Fruit fly (Drosophila melanogaster) whole organism, embryonic: ENCODE results near the gene BCAS2.

Experiments
- CG1024 ChIP-seq: fragments of 200-800 bp; sonication (Bioruptor generic); IDR thresholded peaks from 2 replicates; pipeline ENCODE4 v1.3.6; 2022; ENCODE audit warnings: missing biosample characterization, missing genetic modification characterization
- CG12155 ChIP-seq: fragments of 200-800 bp; sonication (Bioruptor generic); optimal IDR thresholded peaks from 3 replicates; lab custom pipeline; 2016; ENCODE audit warnings: missing biosample characterization, missing genetic modification characterization
- CG12391 ChIP-seq: fragments of 200-800 bp; sonication (Bioruptor generic); optimal IDR thresholded peaks from 3 replicates; lab custom pipeline; 2018; ENCODE audit warnings: missing biosample characterization, mild to moderate bottlenecking, missing genetic modification characterization, moderate library complexity
- CG13123 ChIP-seq: fragments of 200-800 bp; sonication (Bioruptor generic); optimal IDR thresholded peaks from 2 replicates; lab custom pipeline; 2016; ENCODE audit warnings: missing biosample characterization, missing genetic modification characterization
- CG13894 ChIP-seq: fragments of 200-800 bp; sonication (Bioruptor generic); optimal IDR thresholded peaks from 3 replicates; lab custom pipeline; 2018; ENCODE audit warnings: missing biosample characterization, mild to moderate bottlenecking, missing genetic modification characterization, moderate library complexity
- CG14014 ChIP-seq: fragments of 200-800 bp; sonication (Bioruptor generic); IDR thresholded peaks from 2 replicates; pipeline ENCODE4 v1.3.6; 2022; ENCODE audit warnings: missing biosample characterization, missing genetic modification characterization
- CG15696 ChIP-seq: fragments of 200-800 bp; sonication (Bioruptor generic); optimal IDR thresholded peaks from 2 replicates; lab custom pipeline; 2019; ENCODE audit warnings: missing biosample characterization, mild to moderate bottlenecking, missing genetic modification characterization, moderate library complexity
- CG17328 ChIP-seq: fragments of 200-800 bp; sonication (Bioruptor generic); IDR thresholded peaks from 2 replicates; pipeline ENCODE4 v1.3.6; 2022; ENCODE audit warnings: missing biosample characterization, missing genetic modification characterization
- CG18764 ChIP-seq: fragments of 200-800 bp; sonication (Bioruptor generic); optimal IDR thresholded peaks from 3 replicates; lab custom pipeline; 2016; ENCODE audit warnings: missing biosample characterization, missing genetic modification characterization
- CG2129 ChIP-seq: fragments of 200-800 bp; sonication (Bioruptor generic); IDR thresholded peaks from 2 replicates; pipeline ENCODE4 v1.3.6; 2022; ENCODE audit warnings: missing biosample characterization, missing genetic modification characterization; ENCODE audit not compliant: partially characterized antibody
- CG43689 ChIP-seq: fragments of 200-800 bp; sonication (Bioruptor generic); IDR thresholded peaks from 2 replicates; pipeline ENCODE4 v1.3.6; 2022; ENCODE audit warnings: missing biosample characterization, missing genetic modification characterization
- CG5245 ChIP-seq: fragments of 200-800 bp; sonication (Bioruptor generic); optimal IDR thresholded peaks from 3 replicates; lab custom pipeline; 2016; ENCODE audit warnings: missing biosample characterization, missing genetic modification characterization
- CG7372 ChIP-seq: fragments of 200-800 bp; sonication (Bioruptor generic); IDR thresholded peaks from 2 replicates; pipeline ENCODE4 v1.3.6; 2022; ENCODE audit warnings: missing biosample characterization, missing genetic modification characterization
- CG8089 ChIP-seq: fragments of 200-800 bp; sonication (Bioruptor generic); optimal IDR thresholded peaks from 3 replicates; lab custom pipeline; 2016; ENCODE audit warnings: missing biosample characterization, missing genetic modification characterization
- CG9876 ChIP-seq: fragments of 200-800 bp; sonication (Bioruptor generic); optimal IDR thresholded peaks from 2 replicates; lab custom pipeline; 2016; ENCODE audit warnings: missing biosample characterization, missing genetic modification characterization
- Dip2 ChIP-seq: fragments of 200-800 bp; sonication (Bioruptor generic); IDR thresholded peaks from 2 replicates; pipeline ENCODE4 v1.3.6; 2022; ENCODE audit warnings: missing biosample characterization, missing genetic modification characterization
- Dref ChIP-seq: fragments of 200-800 bp; sonication (Bioruptor generic); IDR thresholded peaks from 2 replicates; pipeline ENCODE4 v1.3.6; 2022; ENCODE audit warnings: missing biosample characterization, missing genetic modification characterization
- GATAe ChIP-seq: fragments of 200-800 bp; sonication (Bioruptor generic); conservative IDR thresholded peaks from 2 replicates; pipeline ENCODE4 v1.3.6; 2022; ENCODE audit warnings: missing biosample characterization, missing genetic modification characterization
- Hand ChIP-seq: fragments of 200-800 bp; sonication (Bioruptor generic); optimal IDR thresholded peaks from 2 replicates; lab custom pipeline; 2017; ENCODE audit warnings: mild to moderate bottlenecking, missing biosample characterization, missing genetic modification reagents, missing genetic modification characterization
- HmgD ChIP-seq: fragments of 200-800 bp; sonication (Bioruptor generic); optimal IDR thresholded peaks from 3 replicates; lab custom pipeline; 2016; ENCODE audit warnings: missing biosample characterization, missing genetic modification characterization
- Hsf ChIP-seq: fragments of 200-800 bp; sonication (Bioruptor generic); optimal IDR thresholded peaks from 3 replicates; lab custom pipeline; 2016; ENCODE audit warnings: missing biosample characterization, missing genetic modification characterization
- Med ChIP-seq: fragments of 200-800 bp; sonication (Bioruptor generic); peaks from one replicate; lab custom pipeline; 2016; ENCODE audit warnings: missing biosample characterization, missing genetic modification characterization, mild to moderate bottlenecking, inconsistent platforms, moderate library complexity
- Neu2 ChIP-seq: fragments of 200-800 bp; sonication (Bioruptor generic); optimal IDR thresholded peaks from 3 replicates; lab custom pipeline; 2016; ENCODE audit warnings: missing biosample characterization, missing genetic modification characterization, borderline replicate concordance
- Nf-YB ChIP-seq: fragments of 200-800 bp; sonication (Bioruptor generic); optimal IDR thresholded peaks from 3 replicates; lab custom pipeline; 2019; ENCODE audit warnings: missing biosample characterization, mild to moderate bottlenecking, missing genetic modification characterization, moderate library complexity
- Nf-YC ChIP-seq: fragments of 200-800 bp; optimal IDR thresholded peaks from 3 replicates; lab custom pipeline; 2019; ENCODE audit warnings: missing biosample characterization, mild to moderate bottlenecking, missing genetic modification characterization, moderate library complexity
- Xbp1 ChIP-seq: fragments of 200-800 bp; sonication (Bioruptor generic); optimal IDR thresholded peaks from 3 replicates; lab custom pipeline; 2016; ENCODE audit warnings: missing biosample characterization, mild to moderate bottlenecking, missing genetic modification characterization
- abd-A ChIP-seq: fragments of 200-800 bp; sonication (Bioruptor generic); optimal IDR thresholded peaks from 3 replicates; lab custom pipeline; 2019; ENCODE audit warnings: missing biosample characterization, mild to moderate bottlenecking, missing genetic modification characterization, moderate library complexity
- amos ChIP-seq: fragments of 200-800 bp; sonication (Bioruptor generic); IDR thresholded peaks from 2 replicates; pipeline ENCODE4 v1.3.6; 2022; ENCODE audit warnings: missing biosample characterization, missing genetic modification characterization; ENCODE audit not compliant: partially characterized antibody
- ap ChIP-seq: fragments of 200-800 bp; sonication (Bioruptor generic); IDR thresholded peaks from 2 replicates; pipeline ENCODE4 v1.3.6; 2022; ENCODE audit warnings: missing biosample characterization, missing genetic modification characterization
- cad ChIP-seq: fragments of >200 bp; optimal IDR thresholded peaks from 2 replicates; lab custom pipeline; 2017; ENCODE audit warnings: missing biosample characterization, missing genetic modification characterization
- chm ChIP-seq: fragments of 200-800 bp; sonication (Bioruptor generic); IDR thresholded peaks from 2 replicates; pipeline ENCODE4 v1.3.6; 2022; ENCODE audit warnings: missing biosample characterization, missing genetic modification characterization
- esg ChIP-seq: fragments of 200-800 bp; sonication (Bioruptor generic); conservative IDR thresholded peaks from 2 replicates; pipeline ENCODE4 v1.3.6; 2022; ENCODE audit warnings: missing biosample characterization, missing genetic modification characterization
- ewg ChIP-seq: fragments of 200-800 bp; sonication (Bioruptor generic); optimal IDR thresholded peaks from 3 replicates; lab custom pipeline; 2017; ENCODE audit warnings: mild to moderate bottlenecking, missing biosample characterization, missing genetic modification reagents, missing genetic modification characterization
- fd102C ChIP-seq: fragments of 200-800 bp; sonication (Bioruptor generic); optimal IDR thresholded peaks from 2 replicates; lab custom pipeline; 2018; ENCODE audit warnings: missing biosample characterization, mild to moderate bottlenecking, missing genetic modification characterization, moderate library complexity
- fd3F ChIP-seq: fragments of 200-800 bp; sonication (Bioruptor generic); optimal IDR thresholded peaks from 2 replicates; lab custom pipeline; 2018; ENCODE audit warnings: missing biosample characterization, mild to moderate bottlenecking, missing genetic modification characterization, moderate library complexity
- fd64A ChIP-seq: fragments of 200-800 bp; sonication (Bioruptor generic); optimal IDR thresholded peaks from 3 replicates; lab custom pipeline; 2018; ENCODE audit warnings: missing biosample characterization, mild to moderate bottlenecking, missing genetic modification characterization
- gro ChIP-seq: fragments of 200-800 bp; sonication (Bioruptor generic); optimal IDR thresholded peaks from 2 replicates; lab custom pipeline; 2016; ENCODE audit warnings: missing biosample characterization, missing genetic modification characterization
- gt ChIP-seq: fragments of 200-800 bp; sonication (Bioruptor generic); IDR thresholded peaks from 2 replicates; pipeline ENCODE4 v1.3.6; 2022; ENCODE audit warnings: missing biosample characterization, missing genetic modification characterization
- ham ChIP-seq: fragments of 200-800 bp; sonication (Bioruptor generic); IDR thresholded peaks from 2 replicates; pipeline ENCODE4 v1.3.6; 2022; ENCODE audit warnings: missing biosample characterization, missing genetic modification characterization
- inv ChIP-seq: fragments of 200-800 bp; sonication (Bioruptor generic); IDR thresholded peaks from 2 replicates; pipeline ENCODE4 v1.3.6; 2022; ENCODE audit warnings: missing biosample characterization, missing genetic modification characterization; ENCODE audit not compliant: partially characterized antibody
- jing ChIP-seq: fragments of 200-800 bp; sonication (Bioruptor generic); optimal IDR thresholded peaks from 2 replicates; lab custom pipeline; 2018; ENCODE audit warnings: missing biosample characterization, mild to moderate bottlenecking, missing genetic modification characterization
- luna ChIP-seq: fragments of 200-800 bp; sonication (Bioruptor generic); optimal IDR thresholded peaks from 2 replicates; lab custom pipeline; 2016; ENCODE audit warnings: missing biosample characterization, missing genetic modification characterization
- pan ChIP-seq, 4 experiments: fragments of >200 bp in 3 of 4; fragments of 200-800 bp in 1 of 4; sonication (Bioruptor generic) in 1 of 4; optimal IDR thresholded peaks in 3 of 4; IDR thresholded peaks in 1 of 4; 2 replicates each; pipeline versions ENCODE4 v1.3.6 to Lab custom; 2017 to 2022; ENCODE audit warnings: missing biosample characterization in 2 of 4, missing genetic modification characterization in 2 of 4, mixed read lengths in 1 of 4
- peb ChIP-seq: fragments of 200-800 bp; sonication (Bioruptor generic); IDR thresholded peaks from 2 replicates; pipeline ENCODE4 v1.3.6; 2022; ENCODE audit warnings: missing biosample characterization, missing genetic modification characterization
- sc ChIP-seq, 3 experiments: fragments of >200 bp in 2 of 3; fragments of 200-800 bp in 1 of 3; sonication (Bioruptor generic) in 1 of 3; optimal IDR thresholded peaks; 2 replicates in 2 of 3; 3 replicates in 1 of 3; lab custom pipeline; 2017; ENCODE audit warnings: mild to moderate bottlenecking in 1 of 3, missing biosample characterization in 1 of 3, missing genetic modification characterization in 1 of 3, missing genetic modification reagents in 1 of 3
- sens ChIP-seq: fragments of 200-800 bp; sonication (Bioruptor generic); peaks from one replicate; lab custom pipeline; 2016; ENCODE audit warnings: missing biosample characterization, missing genetic modification characterization
- sug ChIP-seq: fragments of 200-800 bp; optimal IDR thresholded peaks from 2 replicates; lab custom pipeline; 2019; ENCODE audit warnings: missing biosample characterization, mild to moderate bottlenecking, missing genetic modification characterization, moderate library complexity
- twi ChIP-seq: fragments of 200-800 bp; optimal IDR thresholded peaks from 2 replicates; lab custom pipeline; 2019; ENCODE audit warnings: missing biosample characterization, mild to moderate bottlenecking, missing genetic modification characterization, moderate library complexity
- tx ChIP-seq: fragments of 200-800 bp; sonication (Bioruptor generic); optimal IDR thresholded peaks from 2 replicates; lab custom pipeline; 2016; ENCODE audit warnings: missing biosample characterization, missing genetic modification characterization
- usp ChIP-seq: fragments of >200 bp; optimal IDR thresholded peaks from 2 replicates; lab custom pipeline; 2017; ENCODE audit warnings: missing biosample characterization, missing genetic modification characterization
- yki ChIP-seq: fragments of >200 bp; optimal IDR thresholded peaks from 3 replicates; lab custom pipeline; 2018

Gene BCAS2

DNA sequence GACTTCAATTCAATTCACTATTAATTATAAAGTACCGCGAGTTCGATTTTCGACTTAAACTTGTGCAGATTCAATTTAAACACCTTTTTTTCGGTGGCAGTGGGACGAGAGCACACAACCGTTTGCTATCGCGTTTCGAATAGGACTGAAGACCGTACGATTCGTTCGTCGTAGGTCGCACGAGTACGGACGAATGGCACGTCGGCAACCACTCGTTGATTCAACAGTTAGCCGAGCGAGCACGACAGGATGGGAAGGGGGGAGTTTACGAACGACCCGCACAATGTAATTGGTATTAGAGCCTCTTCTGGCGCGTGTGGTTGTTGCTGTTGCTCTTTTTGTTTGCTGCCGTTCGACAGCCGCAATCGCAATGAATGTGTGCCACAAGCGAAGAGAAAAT lies 16.5 kb downstream of the BCAS2 start, which contains the start of gene CG34353 (continued):
- TF ChIP-seq Hsf (GFP tag; lab: Kevin White, UChicago), result no peak
- peak; percentile 63 for TF ChIP-seq Nf-YB (GFP tag; lab: Kevin White, UChicago)
- peak; percentile 64 for TF ChIP-seq chm (GFP tag; lab: Robert Waterston, UW)
- no peak for TF ChIP-seq Dip2 (GFP tag; lab: Robert Waterston, UW)
- no peak for TF ChIP-seq CG7372
- TF ChIP-seq CG8089 (GFP tag; lab: Kevin White, UChicago), result peak; percentile 0
- peak; percentile 4 for TF ChIP-seq CG12391
- TF ChIP-seq amos (GFP tag; lab: Robert Waterston, UW), result peak; percentile 28; the same call in 1 of the 2 replicates
- TF ChIP-seq Hand (GFP tag; lab: Kevin White, UChicago), result no peak
- TF ChIP-seq CG15696, result no peak
- no peak for TF ChIP-seq Neu2 (GFP tag; lab: Kevin White, UChicago)
- TF ChIP-seq sens (GFP tag; lab: Kevin White, UChicago), result peak; percentile 83
- TF ChIP-seq twi (tag; lab: Kevin White, UChicago), result no peak
- peak; percentile 73 for TF ChIP-seq Nf-YC (tag; lab: Kevin White, UChicago)
- peak; percentile 34 for TF ChIP-seq gro
- 0 out of 2 replicates have a peak, but pooled peaks have one; percentile 15 for TF ChIP-seq CG14014 (GFP tag; lab: Robert Waterston, UW)
- no peak for TF ChIP-seq CG9876 (GFP tag; lab: Kevin White, UChicago)
- TF ChIP-seq CG13894, result peak; percentile 14
- TF ChIP-seq jing (GFP tag; lab: Kevin White, UChicago), result peak; percentile 80
- TF ChIP-seq CG2129 (GFP tag; lab: Robert Waterston, UW), result no peak
- TF ChIP-seq CG13123 (GFP tag; lab: Kevin White, UChicago), result no peak
- no peak for TF ChIP-seq luna (GFP tag; lab: Kevin White, UChicago)
- no peak for TF ChIP-seq HmgD (GFP tag; lab: Kevin White, UChicago)
- 0 out of 2 replicates have a peak, but pooled peaks have one; percentile 27 for TF ChIP-seq CG17328
- TF ChIP-seq CG5245, result no peak
- no peak for TF ChIP-seq sc (optimal IDR thresholded peaks at IDR 0.05; lab: Kevin White, UChicago)
- no peak for TF ChIP-seq sc (GFP tag; optimal IDR thresholded peaks at IDR 0.05; lab: Kevin White, UChicago)
- TF ChIP-seq peb (GFP tag; lab: Robert Waterston, UW), result no peak
- TF ChIP-seq gt (GFP tag; lab: Robert Waterston, UW), result no peak
- TF ChIP-seq ap (GFP tag; lab: Robert Waterston, UW), result no peak
- TF ChIP-seq ham (GFP tag; lab: Robert Waterston, UW), result no peak
- TF ChIP-seq abd-A (tag; lab: Kevin White, UChicago), result peak; percentile 77
- TF ChIP-seq CG12155, result peak; percentile 94
- no peak for TF ChIP-seq usp (GFP tag; lab: Kevin White, UChicago)
- no peak for TF ChIP-seq Xbp1 (GFP tag; lab: Kevin White, UChicago)
- TF ChIP-seq pan (optimal IDR thresholded peaks at IDR 0.05; lab: Kevin White, UChicago), result no peak
- no peak for TF ChIP-seq pan (GFP tag; optimal IDR thresholded peaks at IDR 0.05 in 1 of 2, IDR thresholded peaks at IDR 0.05 in 1 of 2)
- no peak for TF ChIP-seq CG43689 (GFP tag; lab: Robert Waterston, UW)
- TF ChIP-seq fd102C, result no peak
- no peak for TF ChIP-seq GATAe
- TF ChIP-seq esg, result no peak
- no peak for TF ChIP-seq yki
- TF ChIP-seq sug, result no peak
- no peak for TF ChIP-seq CG18764 (GFP tag; lab: Kevin White, UChicago)
- TF ChIP-seq cad (GFP tag; lab: Kevin White, UChicago), result no peak
- TF ChIP-seq ewg (GFP tag; lab: Kevin White, UChicago), result peak; percentile 48
- no peak for TF ChIP-seq tx
- TF ChIP-seq Med (GFP tag; lab: Kevin White, UChicago), result peak; percentile 67
- no peak for TF ChIP-seq Dref (GFP tag; lab: Robert Waterston, UW)
- TF ChIP-seq inv (GFP tag; lab: Robert Waterston, UW), result no peak; the same call in 1 of the 2 replicates
- no peak for TF ChIP-seq fd64A (GFP tag; lab: Kevin White, UChicago)
- TF ChIP-seq CG1024 (GFP tag; lab: Robert Waterston, UW), result no peak
- TF ChIP-seq fd3F (GFP tag; lab: Kevin White, UChicago), result no peak
